Worm (Caenorhabditis elegans) whole organism, early embryonic: ENCODE measurements around the gene F52H3.6.

Experiments
- B0310.2 ChIP-seq: sonication (generic microtip); optimal IDR thresholded peaks from 2 replicates; lab custom pipeline; 2016; ENCODE audit warnings: mild to moderate bottlenecking, missing genetic modification characterization, missing compliant biosample characterization
- ama-1 ChIP-seq: fragments of 150-350 bp; optimal IDR thresholded peaks from 2 replicates; lab custom pipeline; 2014
- ceh-36 ChIP-seq: sonication (generic microtip); optimal IDR thresholded peaks from 2 replicates; lab custom pipeline; 2016; ENCODE audit warnings: missing genetic modification characterization, inconsistent platforms, missing compliant biosample characterization
- ets-7 ChIP-seq: sonication (generic microtip); optimal IDR thresholded peaks from 2 replicates; lab custom pipeline; 2016; ENCODE audit warnings: missing genotype, missing genetic modification characterization, missing compliant biosample characterization
- flt-1 ChIP-seq: fragments of 200-800 bp; sonication (Bioruptor generic); IDR thresholded peaks from 2 replicates; pipeline ENCODE4 v1.3.6; 2022; ENCODE audit warnings: missing genetic modification characterization, missing compliant biosample characterization
- sea-1 ChIP-seq: fragments of 200-800 bp; sonication (Bioruptor generic); conservative IDR thresholded peaks from 2 replicates; pipeline ENCODE4 v1.3.6; 2022; ENCODE audit warnings: missing genetic modification characterization, missing compliant biosample characterization
- tbx-11 ChIP-seq: fragments of 200-800 bp; sonication (Bioruptor generic); IDR thresholded peaks from 2 replicates; pipeline ENCODE4 v1.3.6; 2022; ENCODE audit warnings: missing genetic modification characterization, missing compliant biosample characterization
- tbx-37 ChIP-seq: fragments of 200-800 bp; sonication (Bioruptor generic); conservative IDR thresholded peaks from 2 replicates; pipeline ENCODE4 v1.3.6; 2022; ENCODE audit warnings: missing genetic modification reagents, missing genetic modification characterization, missing compliant biosample characterization
- tra-4 ChIP-seq: sonication (generic microtip); optimal IDR thresholded peaks from 2 replicates; lab custom pipeline; 2017; ENCODE audit warnings: missing genetic modification characterization, missing compliant biosample characterization

- TF ChIP-seq sea-1 (no peak), ama-1 (lab: Kevin White, UChicago) (no peak), ceh-36 (tag; lab: Kevin White, UChicago) (no peak), tbx-37 (GFP tag; lab: Robert Waterston, UW) (no peak), tra-4 (tag; lab: Kevin White, UChicago) (no peak), flt-1 (GFP tag; lab: Robert Waterston, UW) (no peak), B0310.2 (no peak), tbx-11 (no peak), ets-7 (tag; lab: Kevin White, UChicago) (no peak)
Observed at ce11 chrII:9992474-9992873, 35.7 kb downstream of the F52H3.6 start.
